Fruit fly (Drosophila melanogaster): ENCODE measurements around the gene CG13116.

Gene CG13116

dm6 chr2L:9705872-9706317 lies 23.8 kb upstream of the CG13116 start, which contains the start of gene CG31710 (continued):
- TF ChIP-seq ewg (GFP tag; optimal IDR thresholded peaks at IDR 0.05) = no peak
- TF ChIP-seq Antp (GFP tag; optimal IDR thresholded peaks at IDR 0.05) = no peak
- TF ChIP-seq Awh (GFP tag; IDR thresholded peaks at IDR 0.05) = no peak; the same call in 1 of the 2 replicates
- no peak for TF ChIP-seq CG2116 (GFP tag; optimal IDR thresholded peaks at IDR 0.05)
- TF ChIP-seq Vsx1 (GFP tag; optimal IDR thresholded peaks at IDR 0.05) = no peak
- TF ChIP-seq CG6854 (GFP tag; optimal IDR thresholded peaks at IDR 0.05) = peak; percentile 16
- TF ChIP-seq CG30020 (tag; optimal IDR thresholded peaks at IDR 0.05) = no peak
- peak; percentile 76 for TF ChIP-seq sqz (GFP tag; optimal IDR thresholded peaks at IDR 0.05)
- peak; percentile 11 for TF ChIP-seq CG10147 (GFP tag; optimal IDR thresholded peaks at IDR 0.05)
- TF ChIP-seq CG1233 (GFP tag; optimal IDR thresholded peaks at IDR 0.05) = no peak
- peak; percentile 7 for TF ChIP-seq CG12769 (tag; optimal IDR thresholded peaks at IDR 0.05)
- TF ChIP-seq CG12942 (GFP tag; optimal IDR thresholded peaks at IDR 0.05) = no peak
- no peak for TF ChIP-seq CG7745 (tag; optimal IDR thresholded peaks at IDR 0.05)
- no peak for TF ChIP-seq CG12219 (GFP tag; optimal IDR thresholded peaks at IDR 0.05)
- no peak for TF ChIP-seq mam (GFP tag; optimal IDR thresholded peaks at IDR 0.05)
- no peak for TF ChIP-seq eyg (GFP tag; optimal IDR thresholded peaks at IDR 0.05)
- TF ChIP-seq tna (GFP tag; IDR thresholded peaks at IDR 0.05; ENCODE audit: partially characterized antibody) = 0 out of 2 replicates have a peak, but pooled peaks have one; percentile 41
- TF ChIP-seq CG2199 (GFP tag; IDR thresholded peaks at IDR 0.05) = peak; percentile 59; the same call in 1 of the 3 replicates
- peak; percentile 23 for TF ChIP-seq CG2678 (tag; optimal IDR thresholded peaks at IDR 0.05)
- TF ChIP-seq CG2712 (tag; optimal IDR thresholded peaks at IDR 0.05) = peak; percentile 16
- TF ChIP-seq CG8290 (GFP tag; optimal IDR thresholded peaks at IDR 0.05) = no peak
- TF ChIP-seq CG8290 (tag; optimal IDR thresholded peaks at IDR 0.05) = peak in 1 of 2 experiments; percentile 45
- no peak for TF ChIP-seq CG8924 (tag; optimal IDR thresholded peaks at IDR 0.05)
- peak; percentile 5 for TF ChIP-seq CG17829 (tag; optimal IDR thresholded peaks at IDR 0.05)
- no peak for TF ChIP-seq CG15269 (tag; optimal IDR thresholded peaks at IDR 0.05)
- TF ChIP-seq zf30C (GFP tag; optimal IDR thresholded peaks at IDR 0.05) = no peak
- TF ChIP-seq her (GFP tag; optimal IDR thresholded peaks at IDR 0.05) = peak; percentile 34
- no peak for TF ChIP-seq gro (GFP tag; optimal IDR thresholded peaks at IDR 0.05)
- no peak for TF ChIP-seq fru (optimal IDR thresholded peaks at IDR 0.05)
- TF ChIP-seq CG11695 (GFP tag; IDR thresholded peaks at IDR 0.05) = peak; percentile 7; the same call in 1 of the 3 replicates
- no peak for TF ChIP-seq Spps (tag; optimal IDR thresholded peaks at IDR 0.05)
- no peak for TF ChIP-seq CG1602 (GFP tag; optimal IDR thresholded peaks at IDR 0.05)
- TF ChIP-seq esg (GFP tag; conservative IDR thresholded peaks at IDR 0.05) = no peak
- TF ChIP-seq CG10431 (GFP tag; optimal IDR thresholded peaks at IDR 0.05) = no peak
- TF ChIP-seq CG15514 (GFP tag; optimal IDR thresholded peaks at IDR 0.05) = peak; percentile 20
- TF ChIP-seq onecut (GFP tag; IDR thresholded peaks at IDR 0.05) = no peak; the same call in 1 of the 2 replicates
- TF ChIP-seq CG6765 (GFP tag; optimal IDR thresholded peaks at IDR 0.05) = peak; percentile 15
- peak in 1 of 2 experiments; percentile 45 for TF ChIP-seq bsh (GFP tag; optimal IDR thresholded peaks at IDR 0.05)
- TF ChIP-seq chif (GFP tag; optimal IDR thresholded peaks at IDR 0.05) = no peak
- no peak for TF ChIP-seq TFAM (GFP tag; optimal IDR thresholded peaks at IDR 0.05)
- TF ChIP-seq CG10462 (GFP tag; optimal IDR thresholded peaks at IDR 0.05) = no peak
- TF ChIP-seq dati (GFP tag; IDR thresholded peaks at IDR 0.05) = no peak
- TF ChIP-seq gem (tag; optimal IDR thresholded peaks at IDR 0.05) = no peak
- no peak for TF ChIP-seq klu (GFP tag; IDR thresholded peaks at IDR 0.05)
- no peak for TF ChIP-seq CG10979 (tag; optimal IDR thresholded peaks at IDR 0.05)
- TF ChIP-seq CG12104 (GFP tag; optimal IDR thresholded peaks at IDR 0.05) = no peak
- peak; percentile 7 for TF ChIP-seq grau (tag; optimal IDR thresholded peaks at IDR 0.05)
- TF ChIP-seq sim (GFP tag; IDR thresholded peaks at IDR 0.05) = peak; percentile 29; the same call in 1 of the 2 replicates
- peak; percentile 27; the same call in 1 of the 3 replicates for TF ChIP-seq ci (GFP tag; IDR thresholded peaks at IDR 0.05)
- TF ChIP-seq ara (GFP tag; IDR thresholded peaks at IDR 0.05) = no peak
- TF ChIP-seq NfI (GFP tag; optimal IDR thresholded peaks at IDR 0.05) = no peak
